Worm (Caenorhabditis elegans) whole organism, midembryonic: ENCODE results near the gene msp-33.
"Not testable (repeated sequence)": the region's sequence is repeated elsewhere in the genome, so short reads cannot be mapped to it uniquely, and the experiment has no call there.

Source experiments
- cog-1 ChIP-seq: sonication (generic microtip); optimal IDR thresholded peaks from 2 replicates; lab custom pipeline; 2016; ENCODE audit warnings: missing genetic modification characterization, missing compliant biosample characterization
- flt-1 ChIP-seq: fragments of 200-800 bp; sonication (Bioruptor generic); IDR thresholded peaks from 2 replicates; pipeline ENCODE4 v1.3.6; 2022; ENCODE audit warnings: missing genetic modification characterization, missing compliant biosample characterization
- klf-2 ChIP-seq: fragments of 200-800 bp; sonication (Bioruptor generic); conservative IDR thresholded peaks from 2 replicates; pipeline ENCODE4 v1.3.6; 2022; ENCODE audit warnings: missing genetic modification reagents, missing genetic modification characterization, missing compliant biosample characterization
- tab-1 ChIP-seq: fragments of 200-800 bp; sonication (Bioruptor generic); IDR thresholded peaks from 2 replicates; pipeline ENCODE4 v1.3.6; 2022; ENCODE audit warnings: missing genetic modification characterization, missing compliant biosample characterization
- ztf-29 ChIP-seq: fragments of 200-800 bp; sonication (Bioruptor generic); IDR thresholded peaks from 2 replicates; pipeline ENCODE4 v1.3.6; 2022; ENCODE audit warnings: missing genetic modification reagents, missing genetic modification characterization, missing compliant biosample characterization

DNA sequence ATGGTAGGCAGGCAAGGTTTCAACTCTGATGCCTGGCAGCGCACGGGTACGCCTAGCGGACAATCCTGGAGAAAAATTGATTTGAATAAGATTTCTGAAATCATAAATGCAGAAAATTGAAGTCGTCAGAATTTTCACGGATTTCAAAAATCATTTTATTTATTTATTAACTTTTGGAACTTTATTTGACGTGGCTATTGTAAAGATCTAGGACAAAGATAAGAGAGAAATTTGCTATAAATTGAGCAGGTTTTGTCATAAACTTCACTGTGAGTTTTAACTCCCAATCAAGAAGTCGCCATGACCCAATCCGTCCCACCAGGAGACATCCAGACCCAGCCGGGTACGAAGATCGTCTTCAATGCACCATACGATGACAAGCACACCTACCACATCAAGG is 40.2 kb upstream of the msp-33 start, which contains the start of gene msp-152:
- TF ChIP-seq tab-1 (GFP tag; lab: Robert Waterston, UW); cog-1 (tag; lab: Kevin White, UChicago); klf-2 (GFP tag; lab: Robert Waterston, UW); ztf-29; flt-1 (GFP tag; lab: Robert Waterston, UW): not testable (repeated sequence)
